Worm (Caenorhabditis elegans) whole organism, midembryonic: ENCODE results near the gene C02F5.13.

Source experiments
- T22C8.4 ChIP-seq: fragments of 200-800 bp; sonication (Bioruptor generic); IDR thresholded peaks from 2 replicates; pipeline ENCODE4 v1.3.6; 2022; ENCODE audit warnings: missing genetic modification characterization, missing compliant biosample characterization
- flt-1 ChIP-seq: fragments of 200-800 bp; sonication (Bioruptor generic); IDR thresholded peaks from 2 replicates; pipeline ENCODE4 v1.3.6; 2022; ENCODE audit warnings: missing genetic modification characterization, missing compliant biosample characterization
- klf-2 ChIP-seq: fragments of 200-800 bp; sonication (Bioruptor generic); conservative IDR thresholded peaks from 2 replicates; pipeline ENCODE4 v1.3.6; 2022; ENCODE audit warnings: missing genetic modification reagents, missing genetic modification characterization, missing compliant biosample characterization
- med-1 ChIP-seq: sonication (generic microtip); optimal IDR thresholded peaks from 2 replicates; lab custom pipeline; 2017; ENCODE audit warnings: missing genetic modification characterization, mild to moderate bottlenecking, missing compliant biosample characterization, antibody characterized with exemption, missing genetic modification reagents; ENCODE audit not compliant: insufficient read depth
- ref-1 ChIP-seq: fragments of 200-800 bp; sonication (Bioruptor generic); conservative IDR thresholded peaks from 2 replicates; pipeline ENCODE4 v1.3.6; 2022; ENCODE audit warnings: missing genetic modification reagents, missing genetic modification characterization, missing compliant biosample characterization
- tab-1 ChIP-seq: fragments of 200-800 bp; sonication (Bioruptor generic); IDR thresholded peaks from 2 replicates; pipeline ENCODE4 v1.3.6; 2022; ENCODE audit warnings: missing genetic modification characterization, missing compliant biosample characterization
- ztf-23 ChIP-seq: fragments of 200-800 bp; sonication (Bioruptor generic); IDR thresholded peaks from 2 replicates; pipeline ENCODE4 v1.3.6; 2022; ENCODE audit warnings: missing genetic modification reagents, missing genetic modification characterization, missing compliant biosample characterization
- ztf-29 ChIP-seq: fragments of 200-800 bp; sonication (Bioruptor generic); IDR thresholded peaks from 2 replicates; pipeline ENCODE4 v1.3.6; 2022; ENCODE audit warnings: missing genetic modification reagents, missing genetic modification characterization, missing compliant biosample characterization

ce11 chrIII:8283525-8283924 lies 36.4 kb downstream of the C02F5.13 start:
- no peak for TF ChIP-seq tab-1
- no peak for TF ChIP-seq T22C8.4 (GFP tag; lab: Robert Waterston, UW)
- TF ChIP-seq ztf-23 (GFP tag; lab: Robert Waterston, UW) = no peak
- TF ChIP-seq med-1 (GFP tag; lab: Kevin White, UChicago) = no peak
- no peak for TF ChIP-seq ref-1 (GFP tag; lab: Robert Waterston, UW)
- TF ChIP-seq klf-2 (GFP tag; lab: Robert Waterston, UW) = no peak
- TF ChIP-seq flt-1 (GFP tag; lab: Robert Waterston, UW) = no peak
- no peak for TF ChIP-seq ztf-29 (GFP tag; lab: Robert Waterston, UW)
